Fruit fly (Drosophila melanogaster): Measurements from ENCODE around the gene CG7560.
A peak's percentile ranks its signal among the peaks of the same experiment; 100 is the strongest.

The CG7560 gene

dm6 chr3L:11416495-11417272 is 8.3 kb upstream of the CG7560 start (continued):
- peak; percentile 18 for TF ChIP-seq CG15073 (GFP tag; optimal IDR thresholded peaks at IDR 0.05)
- peak; percentile 96 for TF ChIP-seq Ets65A (GFP tag)
- peak; percentile 97 for TF ChIP-seq ttk (GFP tag; IDR thresholded peaks at IDR 0.05)
- peak; percentile 77 for TF ChIP-seq Camta (GFP tag; optimal IDR thresholded peaks at IDR 0.05)
- peak; percentile 67 for TF ChIP-seq CG12942 (GFP tag; optimal IDR thresholded peaks at IDR 0.05)
- TF ChIP-seq NC2β (GFP tag; optimal IDR thresholded peaks at IDR 0.05), result peak; percentile 78
- TF ChIP-seq mld (GFP tag; IDR thresholded peaks at IDR 0.05; ENCODE audit: partially characterized antibody), result no peak
- peak; percentile 62 for TF ChIP-seq CG31365 (tag; optimal IDR thresholded peaks at IDR 0.05)
- no peak for TF ChIP-seq br (optimal IDR thresholded peaks at IDR 0.05)
- TF ChIP-seq Dfd (GFP tag; optimal IDR thresholded peaks at IDR 0.05), result no peak
- TF ChIP-seq CG13296 (GFP tag; optimal IDR thresholded peaks at IDR 0.05), result no peak
- TF ChIP-seq zfh1 (GFP tag; IDR thresholded peaks at IDR 0.05), result peak; percentile 98
- no peak for TF ChIP-seq exex (tag; optimal IDR thresholded peaks at IDR 0.05)
- TF ChIP-seq stc (GFP tag; IDR thresholded peaks at IDR 0.05), result peak; percentile 94
- TF ChIP-seq Lim3 (GFP tag; IDR thresholded peaks at IDR 0.05), result peak; percentile 75
- peak; percentile 80 for TF ChIP-seq CG2202 (tag; optimal IDR thresholded peaks at IDR 0.05)
- peak; percentile 74 for TF ChIP-seq CG11398 (GFP tag; optimal IDR thresholded peaks at IDR 0.05)
- TF ChIP-seq unpg (GFP tag; optimal IDR thresholded peaks at IDR 0.05), result peak; percentile 90
- TF ChIP-seq CG5953 (GFP tag; IDR thresholded peaks at IDR 0.05), result peak; percentile 94
- TF ChIP-seq CG6854 (GFP tag; optimal IDR thresholded peaks at IDR 0.05), result peak; percentile 54
- TF ChIP-seq Side (GFP tag; optimal IDR thresholded peaks at IDR 0.05), result peak; percentile 85
- peak; percentile 77 for TF ChIP-seq bcd (GFP tag; optimal IDR thresholded peaks at IDR 0.05)
- TF ChIP-seq CG16779 (GFP tag; IDR thresholded peaks at IDR 0.05), result 0 out of 2 replicates have a peak, but pooled peaks have one; percentile 22
- peak; percentile 71 for TF ChIP-seq ems (GFP tag; optimal IDR thresholded peaks at IDR 0.05)
- TF ChIP-seq CG9876 (GFP tag; optimal IDR thresholded peaks at IDR 0.05), result peak; percentile 76
- 0 out of 2 replicates have a peak, but pooled peaks have one; percentile 51 for TF ChIP-seq E2f2 (GFP tag; IDR thresholded peaks at IDR 0.05)
- TF ChIP-seq CG6791 (GFP tag; IDR thresholded peaks at IDR 0.05; ENCODE audit: partially characterized antibody), result no peak
- peak; percentile 53 for TF ChIP-seq scrt (GFP tag; optimal IDR thresholded peaks at IDR 0.05)
- peak; percentile 51 for TF ChIP-seq vfl (GFP tag; optimal IDR thresholded peaks at IDR 0.05)
- no peak for TF ChIP-seq CG3995 (GFP tag; optimal IDR thresholded peaks at IDR 0.05)
- TF ChIP-seq CG12104 (GFP tag; optimal IDR thresholded peaks at IDR 0.05), result peak; percentile 81
- TF ChIP-seq Bteb2 (GFP tag; optimal IDR thresholded peaks at IDR 0.05), result peak; percentile 12
- no peak for TF ChIP-seq tna (GFP tag; IDR thresholded peaks at IDR 0.05; ENCODE audit: partially characterized antibody)
- no peak for TF ChIP-seq GATAe (GFP tag; conservative IDR thresholded peaks at IDR 0.05)
- TF ChIP-seq CG4707 (GFP tag; optimal IDR thresholded peaks at IDR 0.05), result peak; percentile 9
- TF ChIP-seq kah (GFP tag; optimal IDR thresholded peaks at IDR 0.05), result peak; percentile 73
- TF ChIP-seq Ravus (GFP tag; IDR thresholded peaks at IDR 0.05), result peak; percentile 81
- TF ChIP-seq Spps (tag; optimal IDR thresholded peaks at IDR 0.05), result peak; percentile 81
- TF ChIP-seq pnt (GFP tag; optimal IDR thresholded peaks at IDR 0.05), result peak; percentile 92
- TF ChIP-seq Doc3 (GFP tag; IDR thresholded peaks at IDR 0.05; ENCODE audit: partially characterized antibody), result no peak
- peak; percentile 53 for TF ChIP-seq CG15011 (GFP tag; optimal IDR thresholded peaks at IDR 0.05)
- no peak for TF ChIP-seq Hr39 (optimal IDR thresholded peaks at IDR 0.05)
- TF ChIP-seq nau (GFP tag; optimal IDR thresholded peaks at IDR 0.05), result peak; percentile 68
- TF ChIP-seq Pdp1 (GFP tag; optimal IDR thresholded peaks at IDR 0.05), result peak; percentile 83 to 84
- TF ChIP-seq crol (GFP tag; IDR thresholded peaks at IDR 0.05), result peak; percentile 52
- peak; percentile 78 for TF ChIP-seq Six4 (GFP tag; optimal IDR thresholded peaks at IDR 0.05)
- TF ChIP-seq crp (GFP tag; optimal IDR thresholded peaks at IDR 0.05), result peak in 1 of 2 experiments; percentile 26
- TF ChIP-seq sug (tag; optimal IDR thresholded peaks at IDR 0.05), result no peak
- TF ChIP-seq luna (GFP tag; optimal IDR thresholded peaks at IDR 0.05), result no peak
- TF ChIP-seq CG17802 (tag; optimal IDR thresholded peaks at IDR 0.05), result peak; percentile 80
- TF ChIP-seq CTCF (GFP tag; optimal IDR thresholded peaks at IDR 0.05), result peak; percentile 33
